Worm (Caenorhabditis elegans) whole organism, L3 larva: ENCODE measurements around the gene fbxa-75.
"Not testable (repeated sequence)": the region's sequence is repeated elsewhere in the genome, so short reads cannot be mapped to it uniquely, and the experiment has no call there.

ENCODE experiments used
- R02D3.7 ChIP-seq: fragments of 150-350 bp; optimal IDR thresholded peaks from 2 replicates; lab custom pipeline; 2014; ENCODE audit warnings: missing biosample characterization, missing genetic modification characterization
- ZK546.5 ChIP-seq: sonication (generic microtip); optimal IDR thresholded peaks from 2 replicates; lab custom pipeline; 2017; ENCODE audit warnings: missing biosample characterization, missing genetic modification characterization
- ama-1 ChIP-seq: fragments of 150-350 bp; optimal IDR thresholded peaks from 2 replicates; lab custom pipeline; 2018
- ceh-16 ChIP-seq: sonication (generic microtip); optimal IDR thresholded peaks from 2 replicates; lab custom pipeline; 2017; ENCODE audit warnings: missing biosample characterization, missing genetic modification characterization
- daf-12 ChIP-seq: fragments of 150-350 bp; optimal IDR thresholded peaks from 2 replicates; lab custom pipeline; 2014; ENCODE audit warnings: missing biosample characterization, missing genetic modification reagents, missing genetic modification characterization
- egl-27 ChIP-seq: sonication (generic microtip); optimal IDR thresholded peaks from 4 replicates; lab custom pipeline; 2017; ENCODE audit warnings: missing biosample characterization, missing genetic modification reagents, missing genetic modification characterization
- egl-5 ChIP-seq: fragments of 150-350 bp; optimal IDR thresholded peaks from 2 replicates; lab custom pipeline; 2017; ENCODE audit warnings: missing biosample characterization, missing genetic modification reagents, missing genetic modification characterization, inconsistent platforms
- elt-1 ChIP-seq: fragments of 150-350 bp; optimal IDR thresholded peaks from 2 replicates; lab custom pipeline; 2014; ENCODE audit warnings: missing biosample characterization, missing genetic modification characterization
- elt-2 ChIP-seq: sonication (generic microtip); optimal IDR thresholded peaks from 2 replicates; lab custom pipeline; 2016; ENCODE audit warnings: missing genetic modification reagents, mild to moderate bottlenecking, missing genetic modification characterization, missing compliant biosample characterization
- elt-3 ChIP-seq, 3 experiments: fragments of 150-350 bp in 1 of 3; sonication (generic microtip) in 2 of 3; optimal IDR thresholded peaks; 2 replicates in 2 of 3; 4 replicates in 1 of 3; lab custom pipeline; 2014 to 2017; ENCODE audit warnings: missing biosample characterization in 3 of 3, missing genetic modification characterization in 3 of 3
- eor-1 ChIP-seq, 2 experiments: fragments of 150-350 bp; optimal IDR thresholded peaks; 2 replicates each; lab custom pipeline; 2014 to 2018; ENCODE audit warnings: missing biosample characterization in 2 of 2, missing genetic modification characterization in 2 of 2
- fkh-2 ChIP-seq: fragments of 150-350 bp; optimal IDR thresholded peaks from 2 replicates; lab custom pipeline; 2014; ENCODE audit warnings: missing biosample characterization, missing genetic modification reagents, missing genetic modification characterization
- fos-1 ChIP-seq: fragments of 150-350 bp; optimal IDR thresholded peaks from 2 replicates; lab custom pipeline; 2014; ENCODE audit warnings: missing biosample characterization, missing genetic modification characterization
- lsy-12 ChIP-seq: sonication (generic microtip); optimal IDR thresholded peaks from 2 replicates; lab custom pipeline; 2016; ENCODE audit warnings: mild to moderate bottlenecking, missing genetic modification characterization, missing compliant biosample characterization
- mdl-1 ChIP-seq: fragments of 150-350 bp; optimal IDR thresholded peaks from 2 replicates; lab custom pipeline; 2014; ENCODE audit warnings: missing biosample characterization, missing genetic modification characterization
- mml-1 ChIP-seq: fragments of 150-350 bp; sonication (generic microtip); optimal IDR thresholded peaks from 3 replicates; lab custom pipeline; 2014; ENCODE audit warnings: missing biosample characterization, missing genetic modification characterization
- nfya-1 ChIP-seq: sonication (generic microtip); optimal IDR thresholded peaks from 2 replicates; lab custom pipeline; 2017; ENCODE audit warnings: missing genetic modification characterization, mild to moderate bottlenecking, missing compliant biosample characterization, antibody characterized with exemption, moderate library complexity; ENCODE audit not compliant: insufficient read depth
- nhr-11 ChIP-seq: fragments of 150-350 bp; optimal IDR thresholded peaks from 2 replicates; lab custom pipeline; 2014; ENCODE audit warnings: missing biosample characterization, missing genetic modification characterization
- nhr-23 ChIP-seq: fragments of 150-350 bp; optimal IDR thresholded peaks from 2 replicates; lab custom pipeline; 2014; ENCODE audit warnings: missing biosample characterization, missing genetic modification reagents, missing genetic modification characterization
- nhr-237 ChIP-seq: fragments of 150-350 bp; optimal IDR thresholded peaks from 2 replicates; lab custom pipeline; 2014; ENCODE audit warnings: missing biosample characterization, missing genetic modification characterization
- nhr-43 ChIP-seq: sonication (generic microtip); optimal IDR thresholded peaks from 2 replicates; lab custom pipeline; 2016; ENCODE audit warnings: mild to moderate bottlenecking, missing genetic modification characterization, missing compliant biosample characterization; ENCODE audit not compliant: poor library complexity, severe bottlenecking
- nhr-67 ChIP-seq: fragments of 150-350 bp; optimal IDR thresholded peaks from 2 replicates; lab custom pipeline; 2014; ENCODE audit warnings: missing biosample characterization, missing genetic modification characterization
- pha-4 ChIP-seq: fragments of 150-350 bp; optimal IDR thresholded peaks from 2 replicates; lab custom pipeline; 2014; ENCODE audit warnings: missing biosample characterization, missing genetic modification reagents, missing genetic modification characterization
- pqm-1 ChIP-seq: fragments of 150-350 bp; optimal IDR thresholded peaks from 2 replicates; lab custom pipeline; 2017; ENCODE audit warnings: missing biosample characterization, missing genetic modification characterization, inconsistent platforms
- skn-1 ChIP-seq: fragments of 150-350 bp; optimal IDR thresholded peaks from 2 replicates; lab custom pipeline; 2014; ENCODE audit warnings: missing biosample characterization, missing genetic modification characterization
- snpc-4 ChIP-seq: fragments of 150-350 bp; optimal IDR thresholded peaks from 2 replicates; lab custom pipeline; 2014; ENCODE audit warnings: missing biosample characterization, missing genetic modification characterization
- tbx-2 ChIP-seq: sonication (generic microtip); optimal IDR thresholded peaks from 2 replicates; lab custom pipeline; 2016; ENCODE audit warnings: mild to moderate bottlenecking, missing genetic modification characterization, missing compliant biosample characterization
- zag-1 ChIP-seq: fragments of 150-350 bp; optimal IDR thresholded peaks from 2 replicates; lab custom pipeline; 2014; ENCODE audit warnings: missing biosample characterization, missing genetic modification characterization
- ztf-4 ChIP-seq: fragments of 150-350 bp; optimal IDR thresholded peaks from 2 replicates; lab custom pipeline; 2014; ENCODE audit warnings: missing biosample characterization, missing genetic modification characterization

Gene fbxa-75

DNA sequence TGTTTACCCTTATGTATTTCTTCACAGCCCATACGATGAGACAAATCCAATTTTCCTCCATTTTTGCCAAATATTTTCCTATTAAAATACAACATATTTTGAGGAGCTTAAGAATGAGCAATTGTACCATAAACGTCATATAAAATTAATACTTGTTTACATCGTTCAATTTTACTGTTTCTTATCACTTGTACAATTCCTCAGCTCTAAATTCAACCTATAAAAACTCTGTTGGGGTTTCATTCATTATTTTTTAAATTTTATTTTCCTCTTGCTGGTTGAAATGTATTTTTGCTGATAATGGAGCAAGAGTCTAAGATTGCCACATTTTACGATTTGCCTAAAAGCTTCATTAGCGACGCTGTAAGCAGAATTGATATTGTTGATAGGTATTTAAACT lies at the start of gene fbxa-75:
Gene fbxa-75 (plus strand): TSS at position 301 of the 400 bp plus-strand sequence.
- no peak for TF ChIP-seq elt-1 (tag; lab: Kevin White, UChicago)
- no peak for TF ChIP-seq fos-1 (tag; lab: Kevin White, UChicago)
- TF ChIP-seq zag-1 = no peak
- TF ChIP-seq nhr-43 (tag; lab: Kevin White, UChicago) = no peak
- no peak for TF ChIP-seq skn-1 (tag; lab: Kevin White, UChicago)
- TF ChIP-seq ZK546.5 = no peak

DNA sequence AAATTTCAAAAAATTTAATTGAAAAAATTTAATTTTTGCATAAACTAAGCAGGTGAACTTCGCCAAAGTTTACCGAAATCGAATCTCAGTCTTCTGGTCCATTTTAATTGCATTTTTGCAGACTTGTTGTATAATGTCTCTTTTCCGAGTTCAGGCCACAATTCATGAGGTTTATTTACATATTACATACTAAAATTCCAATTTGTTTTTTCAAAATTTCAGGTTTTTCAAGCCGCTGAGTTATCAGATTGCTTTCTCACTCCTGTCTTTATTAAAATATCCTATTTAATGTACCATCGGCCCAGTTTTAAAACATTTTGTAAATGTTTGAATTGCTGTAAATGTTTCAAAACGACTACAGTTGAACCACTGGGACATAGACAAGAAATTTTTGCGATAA lies 47.0 kb upstream of the fbxa-75 start, which contains the start of gene fbxa-208:
Gene fbxa-208 (plus strand): TSS at position 301 of the 400 bp plus-strand sequence.
- TF ChIP-seq fkh-2 (tag; lab: Kevin White, UChicago); nhr-67 (tag; lab: Kevin White, UChicago); eor-1 (tag; optimal IDR thresholded peaks at IDR 0.05; lab: Kevin White, UChicago): not testable (repeated sequence)

DNA sequence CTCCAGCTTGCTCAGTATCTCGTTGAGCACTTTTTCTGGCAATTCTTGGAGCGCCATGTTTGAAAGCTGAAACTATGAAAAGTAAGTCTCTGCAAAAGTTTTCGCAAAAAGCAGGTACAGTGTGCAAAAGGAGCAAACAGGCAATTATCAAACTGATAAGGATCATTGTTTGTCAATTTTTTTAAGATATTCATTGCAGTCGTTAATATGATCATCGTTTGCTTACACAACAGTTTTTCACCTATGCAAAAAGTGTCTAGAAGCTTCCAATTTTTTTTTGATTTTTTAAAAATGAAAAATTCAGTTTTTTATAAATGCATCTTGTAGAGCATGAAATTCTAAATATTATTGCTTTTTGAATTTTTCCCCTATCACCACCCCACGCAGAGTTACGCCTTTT lies 45.2 kb upstream of the fbxa-75 start, which contains the start of gene fbxa-78:
Gene fbxa-78 (minus strand): TSS at position 101 of the 400 bp plus-strand sequence.
- TF ChIP-seq daf-12; lsy-12 (tag; lab: Kevin White, UChicago); ceh-16 (tag; lab: Kevin White, UChicago): not testable (repeated sequence)
- TF ChIP-seq, all 47 proteins: peak for 0; not testable (repeated sequence) for 47

DNA sequence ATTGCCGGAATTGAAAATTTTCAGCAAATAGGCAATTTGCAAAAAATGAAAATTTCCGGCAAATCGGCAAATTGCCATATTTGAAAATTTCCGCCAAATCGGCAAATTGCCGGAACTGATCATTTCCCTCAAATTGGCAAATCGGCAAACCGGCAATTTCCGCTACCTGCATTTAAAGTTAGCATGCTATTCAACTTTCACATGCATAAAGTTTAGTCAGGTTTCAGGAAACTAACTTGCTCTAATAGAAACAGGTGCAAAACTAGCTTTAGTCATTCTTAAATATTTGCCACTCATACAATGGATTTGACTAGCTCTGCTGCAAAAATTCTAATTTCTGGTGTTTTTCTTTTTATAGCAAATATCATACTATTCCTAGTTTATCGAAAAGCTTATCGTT lies 39.8 kb upstream of the fbxa-75 start, which contains the start of gene srz-9:
Gene srz-9 (plus strand): TSS at position 301 of the 400 bp plus-strand sequence.
- TF ChIP-seq skn-1 (tag; lab: Kevin White, UChicago); elt-3 (tag; optimal IDR thresholded peaks at IDR 0.05; lab: Kevin White, UChicago); mdl-1 (tag; lab: Kevin White, UChicago): not testable (repeated sequence)

DNA sequence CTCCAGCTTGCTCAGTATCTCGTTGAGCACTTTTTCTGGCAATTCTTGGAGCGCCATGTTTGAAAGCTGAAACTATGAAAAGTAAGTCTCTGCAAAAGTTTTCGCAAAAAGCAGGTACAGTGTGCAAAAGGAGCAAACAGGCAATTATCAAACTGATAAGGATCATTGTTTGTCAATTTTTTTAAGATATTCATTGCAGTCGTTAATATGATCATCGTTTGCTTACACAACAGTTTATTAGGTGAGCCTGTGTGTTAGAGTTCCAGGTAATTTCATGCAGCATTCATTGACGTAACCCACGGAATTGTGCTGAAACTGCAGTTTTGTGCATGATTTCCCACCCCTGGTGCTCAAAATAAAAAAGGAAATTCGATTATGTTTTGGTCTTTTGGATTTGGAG lies 36.7 kb upstream of the fbxa-75 start, which contains the start of gene fbxa-151:
Gene fbxa-151 (minus strand): TSS at position 101 of the 400 bp plus-strand sequence.
- TF ChIP-seq egl-27 (tag; lab: Kevin White, UChicago); nhr-23 (tag; lab: Kevin White, UChicago); daf-12: not testable (repeated sequence)

DNA sequence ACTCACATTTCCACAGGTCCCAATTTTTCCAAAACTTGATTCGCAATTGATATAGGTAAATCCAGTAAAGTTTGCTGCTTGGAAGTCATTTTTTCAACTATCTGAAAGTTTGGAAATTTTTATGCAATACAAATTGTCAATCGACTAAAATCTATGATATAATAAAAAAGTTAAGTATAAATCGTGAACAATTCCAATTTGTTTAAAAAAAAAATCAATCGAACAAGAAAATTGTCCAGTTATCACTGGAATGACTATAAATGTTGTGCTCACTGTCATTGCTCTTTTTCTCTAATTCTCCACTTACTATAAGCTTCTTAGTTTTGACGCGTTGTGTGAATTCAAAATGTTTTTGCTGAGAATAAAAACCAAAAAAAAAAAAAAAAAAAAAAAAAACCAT lies 34.4 kb upstream of the fbxa-75 start, which contains the start of gene fbxa-32:
Gene fbxa-32 (minus strand): TSS at position 101 of the 400 bp plus-strand sequence.
- TF ChIP-seq elt-2 (tag; lab: Kevin White, UChicago) (peak; percentile 57), mml-1 (tag; lab: Kevin White, UChicago) (no peak), pha-4 (peak; percentile 14)

DNA sequence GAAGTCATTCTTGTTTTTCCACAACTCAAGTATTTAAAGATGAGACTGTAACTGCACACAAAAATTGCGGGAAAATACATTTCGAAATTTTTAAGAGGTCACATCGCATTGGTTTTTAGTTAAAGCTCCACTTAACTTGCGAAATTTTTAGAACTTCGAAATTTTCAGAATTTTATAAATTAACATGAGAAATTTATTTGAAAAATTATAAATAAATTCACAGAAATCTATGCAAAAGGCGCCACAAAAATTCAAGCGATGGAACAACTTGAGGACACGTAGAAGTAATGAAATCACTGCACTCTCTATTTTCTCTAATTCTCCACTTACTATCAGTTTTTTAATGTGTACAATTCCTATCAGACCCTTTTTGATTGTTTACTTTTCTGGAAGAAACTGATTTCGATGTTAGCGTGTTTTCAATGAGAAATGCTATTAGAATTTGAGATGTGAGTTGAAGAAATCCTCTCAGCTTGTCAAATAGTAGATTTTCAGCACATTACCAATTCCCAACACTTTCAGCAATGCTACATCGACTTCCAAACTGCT lies 32.1 kb upstream of the fbxa-75 start, which contains the start of gene fbxa-31:
Gene fbxa-31 (minus strand): TSS at position 51 of the 549 bp plus-strand sequence.
- TF ChIP-seq ZK546.5 (no peak), mdl-1 (tag; lab: Kevin White, UChicago) (no peak), nhr-237 (tag; lab: Kevin White, UChicago) (no peak), pha-4 (peak; percentile 96), ceh-16 (tag; lab: Kevin White, UChicago) (no peak), R02D3.7 (tag; lab: Kevin White, UChicago) (no peak), pqm-1 (tag; lab: Kevin White, UChicago) (peak; percentile 48), snpc-4 (tag; lab: Kevin White, UChicago) (no peak), egl-5 (no peak), skn-1 (tag; lab: Kevin White, UChicago) (no peak), elt-3 (tag; optimal IDR thresholded peaks at IDR 0.05; lab: Kevin White, UChicago) (no peak), nhr-11 (tag; lab: Kevin White, UChicago) (no peak), ama-1 (lab: Kevin White, UChicago) (no peak), egl-27 (tag; lab: Kevin White, UChicago) (no peak), daf-12 (no peak), nfya-1 (no peak), tbx-2 (tag; lab: Kevin White, UChicago) (no peak), elt-2 (tag; lab: Kevin White, UChicago) (peak; percentile 59), elt-1 (tag; lab: Kevin White, UChicago) (no peak), ztf-4 (tag; lab: Kevin White, UChicago) (no peak)
